Worm (Caenorhabditis elegans) whole organism, midembryonic: ENCODE measurements around the gene C26E6.1.

ENCODE experiments used
- cog-1 ChIP-seq: sonication (generic microtip); optimal IDR thresholded peaks from 2 replicates; lab custom pipeline; 2016; ENCODE audit warnings: missing genetic modification characterization, missing compliant biosample characterization
- flt-1 ChIP-seq: fragments of 200-800 bp; sonication (Bioruptor generic); IDR thresholded peaks from 2 replicates; pipeline ENCODE4 v1.3.6; 2022; ENCODE audit warnings: missing genetic modification characterization, missing compliant biosample characterization
- med-1 ChIP-seq: sonication (generic microtip); optimal IDR thresholded peaks from 2 replicates; lab custom pipeline; 2017; ENCODE audit warnings: missing genetic modification characterization, mild to moderate bottlenecking, missing compliant biosample characterization, antibody characterized with exemption, missing genetic modification reagents; ENCODE audit not compliant: insufficient read depth
- ref-1 ChIP-seq: fragments of 200-800 bp; sonication (Bioruptor generic); conservative IDR thresholded peaks from 2 replicates; pipeline ENCODE4 v1.3.6; 2022; ENCODE audit warnings: missing genetic modification reagents, missing genetic modification characterization, missing compliant biosample characterization

- TF ChIP-seq med-1 (GFP tag; lab: Kevin White, UChicago) (no peak), ref-1 (GFP tag; lab: Robert Waterston, UW) (no peak), cog-1 (tag; lab: Kevin White, UChicago) (no peak), flt-1 (GFP tag; lab: Robert Waterston, UW) (0 out of 2 replicates have a peak, but pooled peaks have one; percentile 42)
Observed at ce11 chrIII:4986790-4987259, 30.2 kb downstream of the C26E6.1 start, which contains the start of the genes C27F2.10 and wdr-60.
